Fruit fly (Drosophila melanogaster): ENCODE data around the gene AstC-R1.

AstC-R1 gene

DNA sequence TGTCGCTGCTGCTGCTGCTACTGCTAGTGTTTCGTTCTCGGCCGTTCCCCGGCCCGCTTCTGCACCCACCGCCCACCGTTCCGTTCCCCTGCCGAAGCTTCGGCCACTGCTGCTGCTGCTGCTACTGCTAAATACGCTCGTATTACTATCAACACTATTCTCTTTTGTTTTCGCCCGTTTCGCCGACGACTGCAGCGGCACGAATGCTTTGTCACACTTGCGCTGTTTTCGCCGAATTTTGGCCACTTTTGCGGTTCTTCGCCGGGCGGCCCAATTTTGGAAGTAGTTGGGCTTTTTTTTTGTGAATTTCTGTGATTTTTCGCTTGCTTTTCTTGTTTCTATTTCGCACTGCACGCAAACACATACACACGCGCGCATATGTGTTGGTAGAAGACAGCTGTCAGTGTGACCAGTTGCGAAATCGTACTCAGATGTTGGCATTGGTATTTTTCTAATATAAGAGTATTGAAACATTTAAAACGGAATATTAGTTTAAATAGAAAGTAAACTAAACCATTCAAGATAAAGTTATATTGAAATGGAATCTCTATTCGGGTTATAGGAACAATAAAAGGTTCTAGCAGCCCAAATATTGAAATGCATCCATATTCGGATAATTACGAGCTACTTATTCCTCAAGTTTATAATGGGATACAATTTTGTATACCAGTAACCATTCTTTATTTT, 61.8 kb downstream of the AstC-R1 start, which contains the start of gene not:
Gene not, minus strand, starts transcription at position 395 of the 687 bp plus-strand sequence.
- TF ChIP-seq EcR (GFP tag; optimal IDR thresholded peaks at IDR 0.05) = no peak
- TF ChIP-seq psq (optimal IDR thresholded peaks at IDR 0.05) = no peak
- no peak for TF ChIP-seq Dll (optimal IDR thresholded peaks at IDR 0.05)
- no peak for TF ChIP-seq CG8478 (optimal IDR thresholded peaks at IDR 0.05)
- no peak for TF ChIP-seq pan (optimal IDR thresholded peaks at IDR 0.05)

DNA sequence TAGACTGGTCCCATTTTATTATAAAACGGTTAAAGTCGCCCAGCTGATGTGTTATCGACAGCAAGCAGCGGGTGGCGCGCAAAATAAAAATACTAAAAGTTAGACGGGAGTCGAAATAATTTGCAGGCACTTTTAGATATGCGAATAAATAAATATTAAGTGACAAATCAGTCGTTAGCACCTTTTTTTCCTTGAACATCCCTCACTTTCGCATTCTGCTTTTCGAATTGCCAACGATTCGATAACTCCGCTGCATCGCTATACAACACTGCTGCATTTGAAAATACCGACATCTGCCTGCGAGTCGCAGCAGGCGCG, 62.3 kb downstream of the AstC-R1 start, which contains the start of gene bora:
Gene bora, plus strand, starts transcription at position 271 of the 318 bp plus-strand sequence.
- no peak for TF ChIP-seq CG8478 (optimal IDR thresholded peaks at IDR 0.05)
- TF ChIP-seq Dll (optimal IDR thresholded peaks at IDR 0.05) = no peak
- TF ChIP-seq psq (optimal IDR thresholded peaks at IDR 0.05) = no peak
- no peak for TF ChIP-seq EcR (GFP tag; optimal IDR thresholded peaks at IDR 0.05)
- no peak for TF ChIP-seq usp (GFP tag; optimal IDR thresholded peaks at IDR 0.05)

DNA sequence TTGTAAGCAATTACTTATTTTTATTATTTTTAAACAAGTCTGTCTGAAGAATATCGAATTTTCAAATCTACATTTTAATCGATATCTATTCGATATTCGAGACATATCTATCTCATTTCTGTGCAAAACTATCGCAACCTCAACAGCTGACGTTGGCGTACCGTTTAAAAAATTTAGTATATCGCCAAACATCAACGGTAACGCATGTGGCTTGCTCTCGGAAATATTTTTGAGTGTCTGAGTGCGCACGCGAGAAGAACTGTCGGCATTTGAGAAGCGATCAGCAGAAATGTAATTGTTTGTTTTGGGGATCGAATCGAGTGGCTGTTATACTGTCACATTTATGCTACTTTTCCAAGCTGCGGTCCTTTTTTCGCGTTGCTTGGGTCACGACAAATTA, 65.7 kb downstream of the AstC-R1 start, which contains the start of gene MYPT-75D:
Gene MYPT-75D, plus strand, starts transcription at position 174 of the 400 bp plus-strand sequence.
- TF ChIP-seq CG8478 (optimal IDR thresholded peaks at IDR 0.05) = no peak
- no peak for TF ChIP-seq usp (GFP tag; optimal IDR thresholded peaks at IDR 0.05)
- TF ChIP-seq EcR (GFP tag; optimal IDR thresholded peaks at IDR 0.05) = no peak
- TF ChIP-seq Dll (optimal IDR thresholded peaks at IDR 0.05) = no peak
- no peak for TF ChIP-seq pan (optimal IDR thresholded peaks at IDR 0.05)
- TF ChIP-seq psq (optimal IDR thresholded peaks at IDR 0.05) = no peak
